Fruit fly (Drosophila melanogaster): Measurements from ENCODE around the gene hry.

The hry gene

DNA sequence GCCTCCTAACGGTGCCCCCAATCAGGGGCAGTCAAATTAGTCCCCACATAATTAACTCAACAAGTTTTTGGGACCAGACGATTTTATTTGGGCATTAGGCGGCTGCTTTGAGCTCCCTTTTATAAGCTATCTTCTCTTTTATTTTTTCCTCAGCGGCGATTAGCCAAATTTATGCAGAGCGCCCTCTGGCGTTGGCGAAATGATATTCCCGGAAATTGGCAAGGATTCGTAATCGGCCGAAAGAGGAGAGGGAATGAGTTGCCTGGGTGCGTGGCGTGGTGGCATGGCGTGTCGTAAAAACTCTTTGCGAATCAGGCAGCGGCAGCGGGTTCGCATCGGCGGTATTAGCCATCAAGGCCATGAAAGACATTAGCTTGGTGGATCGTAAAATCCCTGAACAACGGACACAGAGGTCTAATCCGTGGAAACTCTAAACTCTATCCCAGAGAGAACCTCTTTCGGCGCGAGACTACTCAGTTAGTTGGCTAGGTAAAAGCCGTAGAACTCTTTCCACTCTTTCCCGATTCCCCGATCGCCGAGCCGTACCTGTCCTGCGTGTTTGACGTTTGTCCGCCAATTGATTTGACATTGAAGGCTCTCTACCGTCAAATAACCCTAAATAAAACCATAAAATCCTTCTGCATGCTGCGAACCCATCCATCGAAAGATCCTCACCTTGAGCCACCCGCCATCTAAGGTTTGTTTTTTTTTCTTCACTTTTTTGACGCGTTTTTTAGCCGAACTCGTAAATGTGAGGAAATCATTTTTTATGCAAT lies 5.5 kb upstream of the hry start:
- TF ChIP-seq CG8159 (tag; optimal IDR thresholded peaks at IDR 0.05): no peak
- TF ChIP-seq Pif1A (GFP tag; optimal IDR thresholded peaks at IDR 0.05): no peak
- no peak for TF ChIP-seq Ets98B (GFP tag; IDR thresholded peaks at IDR 0.05)
- no peak for TF ChIP-seq CG32121 (GFP tag; IDR thresholded peaks at IDR 0.05)
- no peak for TF ChIP-seq CG12605 (GFP tag; IDR thresholded peaks at IDR 0.05)
- no peak for TF ChIP-seq CG9948 (tag; optimal IDR thresholded peaks at IDR 0.05)
- no peak for TF ChIP-seq CG8301 (tag; optimal IDR thresholded peaks at IDR 0.05)
- TF ChIP-seq CG4496 (GFP tag; IDR thresholded peaks at IDR 0.05): no peak

DNA sequence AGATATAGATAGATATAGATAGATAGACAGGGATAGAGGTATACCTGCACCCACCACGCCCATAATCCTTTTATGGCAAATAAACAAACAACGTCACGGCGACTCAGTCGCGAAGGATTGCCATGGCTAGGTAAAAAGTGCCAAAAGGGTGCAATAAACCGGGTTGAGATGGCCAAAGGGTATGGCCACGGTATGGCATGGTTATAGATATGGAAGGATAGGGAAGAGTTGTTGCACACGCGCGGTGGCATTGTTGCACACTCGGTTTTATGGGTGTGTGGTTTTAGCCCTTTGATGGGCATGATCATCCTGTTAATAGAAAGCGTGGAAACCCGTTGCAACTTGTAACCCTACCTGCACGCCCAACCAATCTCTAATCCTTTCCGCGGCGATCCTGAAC lies 4.6 kb upstream of the hry start:
- TF ChIP-seq CG12605 (GFP tag; IDR thresholded peaks at IDR 0.05) (no peak), Snoo (tag; optimal IDR thresholded peaks at IDR 0.05) (no peak), CG8159 (tag; optimal IDR thresholded peaks at IDR 0.05) (no peak), CG13204 (GFP tag; optimal IDR thresholded peaks at IDR 0.05) (no peak), D1 (tag; optimal IDR thresholded peaks at IDR 0.05) (no peak), CG9948 (tag; optimal IDR thresholded peaks at IDR 0.05) (no peak)

DNA sequence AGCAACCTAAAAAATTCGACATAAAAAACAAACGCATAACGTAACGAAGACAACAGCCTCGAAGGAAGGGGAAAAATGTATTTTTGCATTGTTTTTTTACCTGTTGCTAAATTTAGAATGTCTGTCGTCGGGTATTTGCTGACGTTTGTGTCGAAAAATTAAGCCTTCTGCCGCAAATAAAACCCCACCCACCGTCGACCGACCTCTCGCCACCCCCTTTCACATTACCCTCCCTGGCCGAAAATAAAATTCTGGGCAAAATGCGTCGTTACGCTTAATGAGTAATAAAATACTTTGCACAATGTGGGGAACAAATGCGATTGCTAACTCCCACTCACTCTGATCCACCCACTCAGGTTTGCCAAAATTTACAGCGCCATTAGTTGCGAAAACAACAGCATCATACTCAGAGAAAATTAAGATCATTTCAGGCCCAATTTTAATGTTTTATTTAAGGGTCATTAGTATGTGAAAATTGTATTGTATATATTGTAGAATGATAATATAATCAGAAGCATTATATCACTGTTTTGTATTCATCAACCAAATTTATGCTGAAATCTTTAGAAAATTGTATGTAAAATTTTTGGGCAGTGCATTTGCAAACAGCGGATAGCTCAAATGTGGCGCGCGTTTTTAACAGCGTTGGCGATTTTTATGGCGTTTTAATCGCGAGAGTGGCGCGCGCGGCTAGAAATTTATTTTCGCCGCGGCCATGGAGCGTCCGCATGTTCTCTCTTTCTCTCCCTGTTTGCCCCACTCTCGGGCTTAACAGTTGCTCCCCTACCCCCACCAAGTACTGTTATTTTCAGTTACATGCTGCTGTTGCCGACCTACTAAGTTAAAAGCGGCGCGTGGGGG lies 3.1 kb upstream of the hry start:
- TF ChIP-seq CG32121 (GFP tag; IDR thresholded peaks at IDR 0.05): peak; percentile 69; the same call in 1 of the 2 replicates
- peak; percentile 43 for TF ChIP-seq CG8159 (tag; optimal IDR thresholded peaks at IDR 0.05)
- no peak for TF ChIP-seq CG34367 (tag; optimal IDR thresholded peaks at IDR 0.05)
- 0 out of 3 replicates have a peak, but pooled peaks have one; percentile 24 for TF ChIP-seq fd96Ca (GFP tag; IDR thresholded peaks at IDR 0.05)
- peak; percentile 36 for TF ChIP-seq CG14655 (GFP tag; optimal IDR thresholded peaks at IDR 0.05)
- no peak for TF ChIP-seq Pif1B (GFP tag; optimal IDR thresholded peaks at IDR 0.05)
- peak; percentile 23 for TF ChIP-seq D1 (tag; optimal IDR thresholded peaks at IDR 0.05)
- peak; percentile 8 for TF ChIP-seq EcR (GFP tag; optimal IDR thresholded peaks at IDR 0.05)
- TF ChIP-seq CG4496 (GFP tag; IDR thresholded peaks at IDR 0.05): peak; percentile 76
- peak; percentile 54 for TF ChIP-seq Snoo (tag; optimal IDR thresholded peaks at IDR 0.05)
- no peak for TF ChIP-seq CG15710 (tag; optimal IDR thresholded peaks at IDR 0.05)
- peak; percentile 49 for TF ChIP-seq Pif1A (GFP tag; optimal IDR thresholded peaks at IDR 0.05)
- no peak for TF ChIP-seq gl (tag; optimal IDR thresholded peaks at IDR 0.05)
- TF ChIP-seq CG13204 (GFP tag; optimal IDR thresholded peaks at IDR 0.05): peak; percentile 65
- peak; percentile 44 for TF ChIP-seq CG17806 (tag; optimal IDR thresholded peaks at IDR 0.05)
- TF ChIP-seq CG8301 (tag; optimal IDR thresholded peaks at IDR 0.05): peak; percentile 53
- TF ChIP-seq CG9948 (tag; optimal IDR thresholded peaks at IDR 0.05): peak; percentile 27
- no peak for TF ChIP-seq CG10348 (GFP tag; IDR thresholded peaks at IDR 0.05)
- peak; percentile 49 for TF ChIP-seq Ets98B (GFP tag; IDR thresholded peaks at IDR 0.05)
- TF ChIP-seq rn (GFP tag; IDR thresholded peaks at IDR 0.05): no peak
- 0 out of 2 replicates have a peak, but pooled peaks have one; percentile 6 for TF ChIP-seq CG12605 (GFP tag; IDR thresholded peaks at IDR 0.05)

DNA sequence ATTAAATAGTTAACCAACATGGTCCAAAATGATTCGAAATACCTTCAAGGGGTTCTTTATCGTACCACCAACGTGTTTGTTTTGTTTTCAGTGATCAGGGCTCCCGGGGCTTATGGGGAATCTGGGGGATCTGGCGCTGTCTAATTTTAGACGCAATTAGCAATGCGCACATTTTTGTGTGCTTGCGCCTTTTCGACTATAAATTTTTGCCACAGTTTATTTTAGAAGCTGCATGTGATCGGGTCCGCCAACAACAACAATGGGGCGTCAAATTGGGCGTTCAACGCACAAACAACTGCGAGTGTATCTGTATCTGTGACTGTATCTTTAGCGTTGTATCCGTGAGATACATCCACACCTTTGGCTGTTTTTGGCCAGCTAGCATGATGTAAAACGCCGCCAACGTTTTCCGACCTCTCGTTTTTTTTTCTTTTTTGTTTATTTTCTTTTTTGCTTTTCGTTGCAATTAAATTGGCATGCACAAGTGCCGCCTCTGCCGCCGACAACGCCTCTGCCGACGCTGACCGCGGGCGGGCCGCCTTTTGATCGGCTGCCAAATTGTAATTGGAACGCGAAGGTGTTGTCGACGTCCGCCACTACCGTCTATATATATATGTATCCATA lies 2.1 kb upstream of the hry start:
- TF ChIP-seq CG9948 (tag; optimal IDR thresholded peaks at IDR 0.05) (no peak), gl (tag; optimal IDR thresholded peaks at IDR 0.05) (no peak), CG12605 (GFP tag; IDR thresholded peaks at IDR 0.05) (0 out of 2 replicates have a peak, but pooled peaks have one; percentile 40), CG10348 (GFP tag; IDR thresholded peaks at IDR 0.05) (no peak), CG32121 (GFP tag; IDR thresholded peaks at IDR 0.05) (peak; percentile 83), CG8301 (tag; optimal IDR thresholded peaks at IDR 0.05) (no peak), rn (GFP tag; IDR thresholded peaks at IDR 0.05) (no peak), D1 (tag; optimal IDR thresholded peaks at IDR 0.05) (no peak), CG34367 (tag; optimal IDR thresholded peaks at IDR 0.05) (no peak), CG13204 (GFP tag; optimal IDR thresholded peaks at IDR 0.05) (no peak), fd96Ca (GFP tag; IDR thresholded peaks at IDR 0.05) (peak; percentile 47; the same call in 1 of the 3 replicates), Snoo (tag; optimal IDR thresholded peaks at IDR 0.05) (no peak), Pif1B (GFP tag; optimal IDR thresholded peaks at IDR 0.05) (no peak), Ets98B (GFP tag; IDR thresholded peaks at IDR 0.05) (peak; percentile 50; the same call in 1 of the 2 replicates), CG4496 (GFP tag; IDR thresholded peaks at IDR 0.05) (no peak; the same call in 2 of the 3 replicates), CG15710 (tag; optimal IDR thresholded peaks at IDR 0.05) (no peak), EcR (GFP tag; optimal IDR thresholded peaks at IDR 0.05) (no peak), Pif1A (GFP tag; optimal IDR thresholded peaks at IDR 0.05) (no peak), CG8159 (tag; optimal IDR thresholded peaks at IDR 0.05) (no peak), CG14655 (GFP tag; optimal IDR thresholded peaks at IDR 0.05) (no peak), CG17806 (tag; optimal IDR thresholded peaks at IDR 0.05) (no peak)

DNA sequence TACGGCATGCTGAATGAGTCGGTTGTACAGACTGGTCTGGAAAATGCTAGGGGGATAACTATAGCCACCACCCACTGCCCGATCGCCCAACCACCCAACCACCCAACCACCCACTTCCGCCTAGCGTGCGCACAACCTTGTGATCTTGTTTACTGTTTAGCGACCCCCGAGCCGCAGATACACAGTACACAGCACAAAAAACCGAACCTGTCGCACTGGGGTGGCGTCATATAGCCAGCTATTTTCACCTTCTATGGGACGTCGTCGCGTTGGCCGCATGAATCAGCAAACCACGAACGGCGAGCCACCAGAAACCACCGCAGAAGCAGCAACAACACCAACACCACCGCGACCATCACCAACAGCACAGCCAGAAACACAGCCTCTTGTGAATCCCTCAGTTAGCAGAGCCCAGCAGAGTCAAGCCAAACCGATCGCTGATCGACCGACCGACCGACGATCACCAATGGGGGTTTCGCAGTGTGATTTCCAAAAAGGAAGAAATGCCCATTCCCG lies 472 bp upstream of the hry start:
- TF ChIP-seq Pif1B (GFP tag; optimal IDR thresholded peaks at IDR 0.05) (no peak), CG32121 (GFP tag; IDR thresholded peaks at IDR 0.05) (no peak), CG9948 (tag; optimal IDR thresholded peaks at IDR 0.05) (no peak), gl (tag; optimal IDR thresholded peaks at IDR 0.05) (no peak), CG13204 (GFP tag; optimal IDR thresholded peaks at IDR 0.05) (no peak), CG12605 (GFP tag; IDR thresholded peaks at IDR 0.05) (no peak), Snoo (tag; optimal IDR thresholded peaks at IDR 0.05) (no peak), CG34367 (tag; optimal IDR thresholded peaks at IDR 0.05) (no peak), CG8159 (tag; optimal IDR thresholded peaks at IDR 0.05) (no peak), fd96Ca (GFP tag; IDR thresholded peaks at IDR 0.05) (no peak), Pif1A (GFP tag; optimal IDR thresholded peaks at IDR 0.05) (no peak), CG8301 (tag; optimal IDR thresholded peaks at IDR 0.05) (no peak), CG10348 (GFP tag; IDR thresholded peaks at IDR 0.05) (no peak), rn (GFP tag; IDR thresholded peaks at IDR 0.05) (no peak), Ets98B (GFP tag; IDR thresholded peaks at IDR 0.05) (no peak), CG17806 (tag; optimal IDR thresholded peaks at IDR 0.05) (no peak), CG15710 (tag; optimal IDR thresholded peaks at IDR 0.05) (no peak), CG4496 (GFP tag; IDR thresholded peaks at IDR 0.05) (no peak; the same call in 2 of the 3 replicates)

Measured in whole organism, pupa.